Worm (Caenorhabditis elegans) whole organism, L4/young adult: Measurements from ENCODE around the gene W08E12.2.

Source experiments
- W03F9.2 ChIP-seq: fragments of 150-350 bp; optimal IDR thresholded peaks from 2 replicates; lab custom pipeline; 2014; ENCODE audit warnings: missing biosample characterization, missing genetic modification characterization
- dao-5 ChIP-seq: sonication (generic microtip); optimal IDR thresholded peaks from 2 replicates; lab custom pipeline; 2016; ENCODE audit warnings: missing genotype, missing genetic modification characterization, moderate library complexity, missing compliant biosample characterization
- him-1 ChIP-seq: sonication (generic microtip); optimal IDR thresholded peaks from 2 replicates; lab custom pipeline; 2016; ENCODE audit warnings: missing genotype, missing genetic modification reagents, missing genetic modification characterization, missing compliant biosample characterization

The W08E12.2 gene

DNA sequence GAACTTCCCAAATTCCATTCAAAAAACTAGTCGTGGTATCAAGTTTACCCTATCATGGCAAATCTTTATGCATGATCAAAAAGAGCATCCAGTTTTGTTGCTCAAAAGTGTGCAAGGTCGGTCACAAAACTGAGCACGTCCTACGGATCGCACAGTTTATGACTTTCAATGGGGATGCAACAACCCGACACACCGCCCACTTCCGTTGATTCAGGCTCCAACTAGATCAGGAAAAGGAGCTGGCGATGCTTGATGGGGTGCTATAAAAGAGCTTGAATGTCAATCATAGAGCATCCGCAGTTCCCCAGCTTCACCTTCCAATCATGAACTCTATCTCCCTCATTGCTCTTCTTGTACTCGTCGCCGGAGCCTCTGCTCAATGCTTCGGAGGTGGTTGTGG is at the start of gene W08E12.2:
Gene W08E12.2, plus strand, starts transcription at position 301 of the 400 bp plus-strand sequence.
- TF ChIP-seq W03F9.2 (tag; lab: Kevin White, UChicago) (no peak), dao-5 (no peak), him-1 (tag; lab: Kevin White, UChicago) (no peak)

DNA sequence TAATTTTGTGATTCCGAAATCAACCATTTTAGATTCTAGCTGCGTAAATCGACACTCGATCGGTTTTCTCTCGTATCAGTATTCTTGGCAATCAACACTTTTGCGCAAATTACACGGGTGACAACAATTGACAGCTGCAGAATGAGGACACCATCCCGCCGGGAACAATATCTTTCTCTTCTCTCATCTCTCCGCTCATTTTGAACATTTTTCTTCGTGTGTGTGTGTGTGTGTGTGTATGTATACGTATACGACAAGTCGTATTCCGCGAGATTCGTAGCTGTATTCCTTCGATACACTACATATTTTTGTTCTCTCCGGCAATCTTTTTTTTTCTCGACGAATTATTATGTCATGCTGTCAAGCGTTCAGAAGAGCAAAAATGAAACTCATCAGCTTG is 48.8 kb upstream of the W08E12.2 start:
- TF ChIP-seq dao-5 (no peak), him-1 (tag; lab: Kevin White, UChicago) (no peak), W03F9.2 (tag; lab: Kevin White, UChicago) (no peak)

DNA sequence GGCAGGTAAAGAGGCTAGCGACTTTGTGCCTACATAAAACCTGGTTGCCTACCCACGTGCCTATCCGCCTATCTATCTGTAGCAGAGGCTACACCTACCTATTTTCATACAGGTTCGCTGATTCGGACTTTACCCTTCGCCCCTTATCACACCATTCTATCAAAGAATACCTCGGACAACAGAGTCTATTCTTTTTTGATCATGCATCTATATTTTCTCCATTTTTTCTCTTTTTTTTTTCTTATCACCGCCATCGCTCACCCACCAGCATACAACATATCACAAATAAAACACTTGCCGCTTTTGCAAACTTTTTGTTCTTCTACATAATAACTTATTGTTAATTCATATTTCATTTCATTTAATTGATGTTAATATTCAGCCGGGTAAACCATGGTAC is 47.1 kb upstream of the W08E12.2 start, which contains the start of gene T26C12.1:
Gene T26C12.1, plus strand, starts transcription at position 383 of the 400 bp plus-strand sequence.
- no peak for TF ChIP-seq W03F9.2 (tag; lab: Kevin White, UChicago)

DNA sequence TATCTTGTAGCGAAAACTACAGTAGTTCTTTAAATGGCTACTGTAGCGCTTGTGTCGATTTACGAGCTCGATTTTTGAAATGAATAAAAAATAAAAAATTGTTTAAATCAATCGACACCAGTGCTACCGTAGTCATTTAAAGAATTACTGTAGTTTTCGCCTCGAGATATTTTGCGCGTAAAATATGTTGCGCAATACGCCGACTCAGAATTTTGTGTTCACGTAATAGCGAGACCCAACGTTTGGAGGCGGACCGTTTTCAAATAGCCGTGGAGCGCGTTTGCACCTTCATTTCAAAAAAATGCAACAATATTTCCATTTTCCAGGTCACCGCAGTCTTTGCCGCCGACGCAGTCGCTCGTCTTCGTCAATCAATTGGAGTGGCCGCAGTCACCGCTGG is 45.5 kb upstream of the W08E12.2 start:
- TF ChIP-seq W03F9.2 (tag; lab: Kevin White, UChicago) (no peak), dao-5 (no peak), him-1 (tag; lab: Kevin White, UChicago) (no peak)

DNA sequence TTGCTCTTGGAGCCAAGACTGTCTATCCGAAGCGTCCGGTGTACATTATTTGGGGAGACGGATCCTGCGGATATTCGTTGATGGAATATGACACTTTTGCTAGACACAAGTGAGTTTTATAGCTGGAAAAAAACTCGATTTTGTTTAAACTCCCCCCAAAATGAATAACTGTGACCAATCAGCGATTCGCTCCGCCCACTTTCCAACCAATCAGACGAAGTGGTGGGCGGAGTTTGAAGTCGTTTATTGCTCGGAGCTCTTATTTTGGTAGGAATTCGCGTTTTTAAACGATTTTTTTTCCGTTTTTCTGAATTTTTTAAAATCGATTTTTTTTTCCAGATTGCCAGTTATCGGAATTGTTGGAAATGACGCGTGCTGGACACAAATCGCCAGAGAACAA is 43.9 kb upstream of the W08E12.2 start:
- TF ChIP-seq W03F9.2 (tag; lab: Kevin White, UChicago) (no peak), dao-5 (no peak), him-1 (tag; lab: Kevin White, UChicago) (no peak)

DNA sequence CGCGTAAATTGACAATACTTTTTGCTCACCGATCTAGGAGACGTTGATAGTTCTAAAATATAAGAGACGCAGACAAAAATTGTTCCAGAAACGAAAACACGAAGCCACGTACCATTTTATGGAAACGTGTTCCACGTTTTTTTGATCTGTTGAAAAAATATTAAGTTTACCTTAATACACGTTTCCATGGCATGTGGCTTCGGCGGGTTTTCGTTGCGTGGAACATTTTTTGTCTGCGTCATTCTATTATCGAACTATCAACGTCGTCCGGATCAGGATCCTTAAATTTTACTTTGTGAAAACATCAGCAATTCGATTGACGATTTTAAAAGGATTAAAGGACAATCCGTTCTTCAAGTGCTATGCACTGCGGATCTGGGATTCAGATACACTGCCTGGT is 40.0 kb upstream of the W08E12.2 start, which contains the start of gene T26C12.2:
Gene T26C12.2, minus strand, starts transcription at position 101 of the 400 bp plus-strand sequence.
- TF ChIP-seq him-1 (tag; lab: Kevin White, UChicago): no peak
- no peak for TF ChIP-seq dao-5
- TF ChIP-seq W03F9.2 (tag; lab: Kevin White, UChicago): no peak

DNA sequence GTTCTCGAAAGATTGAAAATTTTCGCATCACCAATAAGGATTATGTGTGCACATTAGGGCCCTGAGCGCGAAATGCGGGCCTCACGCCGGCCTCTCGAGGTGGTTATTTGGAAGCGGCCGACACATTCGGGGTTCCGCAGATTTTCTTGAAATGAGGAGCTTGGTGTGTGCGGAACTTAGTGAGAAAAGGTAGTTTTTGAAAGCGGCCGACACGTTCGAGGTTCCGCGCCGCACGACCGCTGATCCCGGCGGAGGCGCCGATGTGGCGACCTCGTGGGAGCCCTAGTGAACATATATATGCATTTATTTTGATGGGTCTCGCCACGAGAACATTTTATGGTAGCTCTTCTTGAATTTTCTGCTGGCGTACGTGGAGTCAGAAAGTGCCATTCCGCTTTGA is 38.8 kb upstream of the W08E12.2 start:
- TF ChIP-seq him-1 (tag; lab: Kevin White, UChicago): no peak
- TF ChIP-seq W03F9.2 (tag; lab: Kevin White, UChicago): no peak
- TF ChIP-seq dao-5: no peak

DNA sequence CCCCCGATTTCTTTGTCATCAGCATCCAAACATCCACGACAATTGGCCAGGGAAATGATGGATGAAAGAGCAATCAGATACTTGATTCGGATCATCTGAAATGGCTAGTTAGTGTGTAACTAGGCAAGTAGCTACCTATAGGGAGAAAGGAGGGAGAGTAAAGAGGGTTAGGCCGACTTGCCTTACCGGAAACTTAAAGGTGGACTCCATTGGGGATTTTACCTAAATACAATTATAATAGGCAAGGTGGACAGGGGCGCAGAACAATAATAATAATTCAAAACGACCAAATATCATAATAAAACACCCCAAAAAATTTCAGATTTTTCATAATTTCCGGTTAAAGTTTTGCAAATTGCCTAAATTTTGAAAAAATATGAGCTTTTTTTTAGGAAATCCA is 38.1 kb upstream of the W08E12.2 start, which contains the start of gene clec-173:
Gene clec-173, minus strand, starts transcription at position 101 of the 400 bp plus-strand sequence.
- TF ChIP-seq W03F9.2 (tag; lab: Kevin White, UChicago) (no peak), him-1 (tag; lab: Kevin White, UChicago) (no peak), dao-5 (no peak)

DNA sequence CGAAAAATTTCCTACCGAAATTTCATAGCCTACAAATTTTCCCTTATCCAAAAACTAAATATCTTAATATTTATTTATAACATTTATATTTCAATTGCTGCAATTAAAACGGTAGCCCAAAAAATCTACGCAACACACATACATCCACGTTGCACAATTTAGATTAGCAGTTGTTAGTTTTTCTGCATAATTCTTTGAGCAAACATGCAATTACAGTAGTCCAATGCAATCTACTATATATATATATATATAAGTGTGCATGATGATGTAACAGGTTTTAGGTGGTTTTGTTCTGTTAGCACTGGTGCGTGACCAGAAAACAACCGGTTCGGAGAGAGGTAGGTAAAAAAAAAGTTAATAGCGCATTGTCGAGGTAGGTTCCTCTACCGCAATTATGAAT is 34.3 kb upstream of the W08E12.2 start:
- TF ChIP-seq him-1 (tag; lab: Kevin White, UChicago) (no peak), W03F9.2 (tag; lab: Kevin White, UChicago) (no peak), dao-5 (no peak)

DNA sequence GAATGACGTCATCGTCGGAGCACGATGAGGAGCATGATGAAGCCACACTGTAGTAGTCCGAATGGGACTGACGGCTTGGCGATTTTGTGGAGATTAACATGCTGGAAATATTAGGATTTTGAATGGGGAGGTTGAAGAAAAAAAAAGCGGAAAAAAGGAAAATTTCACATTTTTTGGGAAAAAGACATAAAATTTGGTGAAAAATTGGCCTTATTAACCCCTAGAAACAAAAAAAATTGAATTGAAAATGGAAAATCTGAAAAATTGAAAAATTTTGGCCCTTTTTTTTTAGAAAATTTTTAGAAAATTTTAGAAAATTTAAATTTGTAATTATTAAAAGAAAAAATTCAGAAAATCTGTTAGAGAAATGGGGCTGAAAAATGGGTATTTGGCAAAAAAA is 32.4 kb upstream of the W08E12.2 start, which contains the start of gene T26C12.3:
Gene T26C12.3, minus strand, starts transcription at position 101 of the 400 bp plus-strand sequence.
- TF ChIP-seq dao-5: no peak
- TF ChIP-seq him-1 (tag; lab: Kevin White, UChicago): no peak
- no peak for TF ChIP-seq W03F9.2 (tag; lab: Kevin White, UChicago)

DNA sequence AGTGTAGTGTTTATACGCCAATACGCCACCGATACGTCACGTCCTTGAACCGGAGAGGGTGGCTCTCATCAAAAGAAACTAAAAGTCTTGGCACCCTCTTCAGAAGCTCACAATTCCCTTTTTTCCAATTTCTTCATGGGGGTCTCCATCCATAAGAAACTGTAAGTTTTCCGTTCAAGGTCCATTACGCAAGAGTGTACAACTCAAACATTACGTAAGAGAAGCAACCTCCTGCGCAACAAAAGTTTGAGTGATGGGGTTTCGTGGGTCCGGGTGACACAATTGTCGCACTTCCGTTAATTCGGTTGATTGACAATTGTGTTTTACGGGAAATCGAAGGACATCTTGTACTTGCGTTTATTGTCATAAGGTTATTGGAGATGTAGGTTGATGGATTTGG is 26.9 kb upstream of the W08E12.2 start:
- no peak for TF ChIP-seq dao-5
- no peak for TF ChIP-seq him-1 (tag; lab: Kevin White, UChicago)
- TF ChIP-seq W03F9.2 (tag; lab: Kevin White, UChicago): no peak

DNA sequence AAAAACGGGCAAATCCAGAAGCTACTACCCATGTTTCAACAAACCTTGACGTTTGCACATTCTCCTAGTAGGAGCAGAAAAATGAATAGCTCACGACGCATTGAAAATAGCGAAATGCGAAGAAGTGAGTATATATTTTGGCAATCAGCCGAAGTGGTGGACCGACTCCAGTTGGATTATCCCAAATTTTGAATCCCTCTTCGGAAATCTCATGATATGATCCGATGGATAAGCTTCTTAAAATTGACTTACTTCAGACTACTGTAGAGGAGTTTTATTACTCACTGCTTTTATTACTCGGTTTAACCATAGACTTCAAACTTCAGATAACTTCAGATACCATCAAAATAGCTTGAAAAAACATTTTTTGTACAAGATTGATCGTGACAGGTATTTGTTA is 16.4 kb upstream of the W08E12.2 start, which contains the start of gene gcy-23:
Gene gcy-23, minus strand, starts transcription at position 101 of the 400 bp plus-strand sequence.
- TF ChIP-seq him-1 (tag; lab: Kevin White, UChicago) (no peak), W03F9.2 (tag; lab: Kevin White, UChicago) (no peak), dao-5 (no peak)

DNA sequence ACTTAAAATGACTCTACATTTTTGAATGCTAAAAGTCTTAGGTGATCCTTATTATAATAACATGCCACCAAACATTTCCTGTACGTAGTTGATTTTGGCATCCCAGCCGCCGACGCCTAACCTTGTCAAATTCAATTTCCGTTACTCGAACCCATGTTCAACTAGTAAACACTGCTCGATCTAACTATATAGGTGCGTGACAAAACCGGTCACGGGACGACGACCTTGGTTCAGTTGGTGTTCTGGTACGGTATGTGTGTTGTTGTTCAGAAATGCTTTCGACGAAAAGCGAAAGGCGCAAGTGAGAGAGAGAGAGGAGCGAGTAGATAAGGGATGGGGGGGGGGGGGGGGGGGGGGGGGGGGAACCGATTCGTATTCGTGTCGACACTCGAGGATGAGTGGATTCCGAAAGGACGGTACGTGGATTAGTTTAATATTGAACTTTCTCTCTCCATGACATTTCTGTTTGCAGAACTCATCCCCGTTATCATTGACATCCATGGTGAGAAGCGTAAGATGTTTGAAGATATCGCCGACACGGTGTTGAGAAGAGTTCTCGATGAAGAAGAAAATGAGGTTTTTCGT is 13.6 kb upstream of the W08E12.2 start, which contains the start of gene W08E12.8:
Gene W08E12.8, plus strand, starts transcription at position 395 of the 585 bp plus-strand sequence.
- TF ChIP-seq W03F9.2 (tag; lab: Kevin White, UChicago) (no peak), him-1 (tag; lab: Kevin White, UChicago) (no peak), dao-5 (no peak)

DNA sequence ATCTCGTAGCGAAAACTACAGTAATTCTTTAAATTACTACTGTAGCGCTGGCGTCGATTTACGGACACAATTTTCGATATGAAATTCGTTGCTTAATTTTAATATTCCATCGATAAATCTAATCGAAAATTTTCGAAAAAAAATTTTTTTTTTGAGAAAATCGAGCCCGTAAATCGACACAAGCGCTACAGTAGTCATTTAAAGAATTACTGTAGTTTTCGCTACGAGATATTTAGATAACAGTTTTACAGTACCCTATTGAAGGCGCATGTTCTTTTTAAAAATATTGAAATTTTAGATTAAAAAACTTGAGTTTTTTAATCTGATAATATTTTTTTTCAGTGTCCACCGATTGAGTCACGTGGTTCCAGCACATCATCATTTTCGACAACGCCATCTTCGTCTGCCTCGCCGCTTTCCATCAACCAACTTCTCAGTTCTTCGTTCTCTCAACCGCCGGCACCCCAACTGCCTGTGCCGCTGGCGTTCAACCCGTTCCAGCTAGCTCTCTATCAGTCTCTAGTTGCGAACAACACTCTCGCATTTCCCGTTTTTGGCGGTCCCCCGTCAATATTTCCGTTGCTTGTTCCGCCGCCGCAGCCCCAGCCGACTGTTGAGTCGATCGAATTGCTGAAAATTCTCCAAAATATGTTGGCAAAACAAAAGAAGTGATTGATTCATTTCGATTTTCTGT is 11.7 kb upstream of the W08E12.2 start:
- TF ChIP-seq dao-5: no peak
- TF ChIP-seq W03F9.2 (tag; lab: Kevin White, UChicago): no peak
- TF ChIP-seq him-1 (tag; lab: Kevin White, UChicago): no peak
